Fruit fly (Drosophila melanogaster): Measurements from ENCODE around the gene CG15894.

Gene CG15894

DNA sequence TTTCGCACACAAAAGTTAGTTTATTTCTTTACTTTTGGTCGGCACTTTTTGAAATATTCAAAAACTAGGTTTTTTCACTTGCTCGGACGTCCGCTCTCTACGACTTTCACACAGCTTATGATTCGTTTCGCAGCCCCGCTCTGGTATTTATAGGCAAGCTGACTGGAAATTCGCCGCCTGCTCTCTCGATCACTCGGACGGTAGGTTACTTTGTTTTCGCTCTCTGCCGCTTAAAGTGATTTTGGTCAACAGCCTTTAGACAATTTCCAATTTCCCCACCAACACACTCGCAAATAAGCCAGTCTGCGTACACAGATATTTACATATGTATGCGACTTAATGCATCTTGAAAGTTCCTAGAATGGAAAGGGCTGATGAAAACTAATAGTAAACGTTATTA is 25.5 kb upstream of the CG15894 start, which contains the start of gene CG11700:
TSS of gene CG11700 (minus strand) at position 106 of the 400 bp plus-strand sequence.
- TF ChIP-seq EcR (GFP tag; optimal IDR thresholded peaks at IDR 0.05) (no peak), usp (GFP tag; optimal IDR thresholded peaks at IDR 0.05) (no peak), pan (optimal IDR thresholded peaks at IDR 0.05) (no peak), Dll (optimal IDR thresholded peaks at IDR 0.05) (no peak), CG8478 (optimal IDR thresholded peaks at IDR 0.05) (no peak), psq (optimal IDR thresholded peaks at IDR 0.05) (no peak)

DNA sequence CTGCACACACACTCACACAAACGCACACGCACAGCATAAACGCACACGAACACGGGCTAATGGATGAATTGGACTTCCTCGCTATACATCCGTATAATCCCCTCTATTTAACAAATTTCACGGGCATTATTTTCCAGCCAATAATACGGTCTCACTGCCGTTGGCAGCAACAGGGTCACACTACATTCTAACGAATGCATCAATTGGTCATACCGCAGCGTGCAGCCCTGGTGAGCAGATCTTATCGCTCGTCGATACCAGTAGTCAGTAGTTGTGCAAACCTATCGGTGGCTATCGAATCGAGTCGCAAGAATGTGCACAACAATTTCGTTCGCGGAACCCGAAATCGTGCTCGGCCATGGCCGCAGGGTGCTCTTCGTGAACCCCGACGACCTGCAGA is 21.2 kb upstream of the CG15894 start, which contains the start of the genes Top3beta and wuho:
TSS of gene Top3beta (minus strand) at position 149 of the 400 bp plus-strand sequence.
TSS of gene wuho (plus strand) at position 259 of the 400 bp plus-strand sequence.
- TF ChIP-seq pan (optimal IDR thresholded peaks at IDR 0.05) (no peak), CG8478 (optimal IDR thresholded peaks at IDR 0.05) (no peak), Dll (optimal IDR thresholded peaks at IDR 0.05) (no peak), usp (GFP tag; optimal IDR thresholded peaks at IDR 0.05) (no peak), EcR (GFP tag; optimal IDR thresholded peaks at IDR 0.05) (no peak), psq (optimal IDR thresholded peaks at IDR 0.05) (no peak)

DNA sequence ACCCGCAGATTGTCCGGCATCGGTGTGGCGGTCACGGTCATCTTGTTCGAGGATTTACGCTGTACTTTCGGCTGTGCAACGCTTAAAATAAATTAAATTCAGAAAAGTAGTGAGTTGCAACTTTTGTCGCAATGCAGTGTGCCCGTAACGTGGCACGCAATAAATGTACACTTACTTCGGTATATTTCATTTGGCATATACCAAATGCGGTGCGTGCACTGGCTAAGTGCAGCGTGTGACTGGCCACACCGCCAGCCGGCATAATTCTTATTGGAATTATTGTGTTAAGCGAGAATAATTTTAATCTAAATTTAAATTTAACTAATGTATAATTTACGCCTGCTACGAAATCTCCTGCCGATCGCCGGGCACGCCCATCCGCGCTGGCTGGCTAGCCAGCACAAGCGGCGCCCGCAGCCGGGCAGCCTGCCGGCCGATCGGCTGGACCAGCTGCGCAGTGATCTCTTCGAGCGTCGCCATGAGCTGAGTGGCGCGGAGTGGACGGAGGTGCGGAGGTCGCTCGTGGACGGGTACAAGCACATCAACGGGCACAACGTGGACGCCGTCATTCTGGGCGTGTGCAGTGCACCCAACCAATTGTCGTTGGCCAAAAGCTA is 17.8 kb upstream of the CG15894 start, which contains the start of the genes Rpt4 and mldr:
TSS of gene Rpt4 (minus strand) at position 163 of the 617 bp plus-strand sequence.
TSS of gene mldr (plus strand) at position 221 of the 617 bp plus-strand sequence.
- no peak for TF ChIP-seq EcR (GFP tag; optimal IDR thresholded peaks at IDR 0.05)
- no peak for TF ChIP-seq pan (optimal IDR thresholded peaks at IDR 0.05)
- TF ChIP-seq Dll (optimal IDR thresholded peaks at IDR 0.05) = no peak
- TF ChIP-seq CG8478 (optimal IDR thresholded peaks at IDR 0.05) = no peak
- TF ChIP-seq usp (GFP tag; optimal IDR thresholded peaks at IDR 0.05) = no peak
- TF ChIP-seq psq (optimal IDR thresholded peaks at IDR 0.05) = no peak

DNA sequence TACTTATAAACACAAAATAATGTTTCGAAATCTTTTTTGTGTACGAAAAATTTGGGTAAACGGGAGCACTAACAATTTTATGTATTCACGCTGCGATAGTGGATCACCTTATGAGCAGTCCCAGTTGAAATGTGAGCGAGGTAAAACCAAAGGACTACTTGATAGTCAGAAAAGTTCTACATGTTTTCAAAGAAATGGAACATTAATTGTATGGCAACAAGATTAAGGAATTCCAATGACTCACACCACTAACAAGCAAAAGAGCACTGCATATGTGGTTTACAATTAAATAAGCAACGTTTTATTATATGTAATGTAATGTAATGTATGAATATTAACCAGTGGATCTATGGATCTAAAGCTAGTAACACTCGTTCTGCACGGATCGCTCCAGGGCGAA is 14.8 kb upstream of the CG15894 start, which contains the start of gene CG15892:
TSS of gene CG15892 (minus strand) at position 101 of the 400 bp plus-strand sequence.
- TF ChIP-seq Dll (optimal IDR thresholded peaks at IDR 0.05) (no peak), psq (optimal IDR thresholded peaks at IDR 0.05) (no peak), EcR (GFP tag; optimal IDR thresholded peaks at IDR 0.05) (no peak), pan (optimal IDR thresholded peaks at IDR 0.05) (no peak), CG8478 (optimal IDR thresholded peaks at IDR 0.05) (no peak), usp (GFP tag; optimal IDR thresholded peaks at IDR 0.05) (no peak)

DNA sequence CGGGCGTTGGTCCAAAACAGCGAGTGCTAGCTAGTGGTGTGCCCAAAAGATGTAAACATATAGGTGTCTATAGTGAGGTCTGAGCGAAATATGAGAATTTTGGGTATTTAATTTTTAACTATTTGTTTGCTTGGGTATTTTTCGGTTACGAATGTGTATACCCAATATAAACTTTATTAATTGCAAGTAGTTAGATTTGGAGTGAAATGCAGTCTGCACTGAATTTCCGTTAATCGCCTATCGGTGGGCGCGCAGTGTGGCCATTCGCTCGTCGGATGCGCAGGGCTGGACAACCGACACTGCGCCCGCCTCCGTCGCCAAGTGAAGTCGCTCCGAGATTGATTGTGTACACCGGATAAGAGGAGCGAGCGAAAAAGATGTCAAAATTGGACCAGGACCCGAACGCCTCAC is 13.9 kb upstream of the CG15894 start, which contains the start of the genes CG15891 and CG3815:
TSS of gene CG15891 (minus strand) at position 217 of the 411 bp plus-strand sequence.
TSS of gene CG3815 (plus strand) at position 261 of the 411 bp plus-strand sequence.
- no peak for TF ChIP-seq psq (optimal IDR thresholded peaks at IDR 0.05)
- TF ChIP-seq pan (optimal IDR thresholded peaks at IDR 0.05) = no peak
- TF ChIP-seq Dll (optimal IDR thresholded peaks at IDR 0.05) = no peak
- TF ChIP-seq EcR (GFP tag; optimal IDR thresholded peaks at IDR 0.05) = no peak
- TF ChIP-seq CG8478 (optimal IDR thresholded peaks at IDR 0.05) = no peak
- TF ChIP-seq usp (GFP tag; optimal IDR thresholded peaks at IDR 0.05) = no peak

DNA sequence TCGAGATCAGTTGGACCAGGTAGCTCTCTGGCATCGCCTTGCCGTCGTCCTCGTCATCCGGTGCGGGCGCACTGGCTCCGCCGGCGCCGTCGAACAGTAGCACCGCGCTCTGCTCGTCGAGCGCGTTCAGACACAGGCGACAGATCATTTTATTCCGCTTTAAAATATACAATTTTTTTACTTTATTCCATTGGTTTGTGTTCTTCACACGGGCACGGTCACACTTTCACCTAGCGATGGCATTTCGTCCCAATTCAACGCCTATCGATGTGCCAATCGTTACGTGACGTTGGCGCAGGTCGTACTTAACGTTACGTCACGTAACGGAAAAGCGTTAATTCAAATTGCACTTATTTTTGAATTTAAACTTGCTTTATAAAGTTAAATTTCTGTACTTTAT is 8.0 kb upstream of the CG15894 start, which contains the start of gene CG12219:
TSS of gene CG12219 (minus strand) at position 234 of the 400 bp plus-strand sequence.
- TF ChIP-seq psq (optimal IDR thresholded peaks at IDR 0.05) = no peak
- no peak for TF ChIP-seq EcR (GFP tag; optimal IDR thresholded peaks at IDR 0.05)
- no peak for TF ChIP-seq Dll (optimal IDR thresholded peaks at IDR 0.05)
- TF ChIP-seq usp (GFP tag; optimal IDR thresholded peaks at IDR 0.05) = no peak
- no peak for TF ChIP-seq CG8478 (optimal IDR thresholded peaks at IDR 0.05)
- TF ChIP-seq pan (optimal IDR thresholded peaks at IDR 0.05) = no peak

DNA sequence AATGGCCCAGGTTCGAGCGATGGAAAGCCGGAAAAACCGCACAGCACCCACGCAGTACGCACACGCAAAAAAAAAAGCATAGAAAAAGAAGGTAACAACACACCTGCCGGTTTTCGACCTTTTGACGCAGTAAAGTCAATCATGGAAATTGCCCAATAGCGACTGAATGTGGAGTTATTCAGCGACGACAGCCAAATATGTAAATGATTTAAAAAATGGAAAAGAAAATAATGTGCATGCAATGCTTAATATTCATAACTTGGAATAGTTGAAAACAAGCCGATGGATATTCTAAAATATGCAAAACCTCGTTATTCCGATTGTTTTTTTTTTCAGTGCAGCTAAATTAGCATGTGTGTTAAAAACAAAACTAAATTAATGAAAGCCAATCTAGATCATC is 5.8 kb upstream of the CG15894 start:
- TF ChIP-seq Dll (optimal IDR thresholded peaks at IDR 0.05) (no peak), pan (optimal IDR thresholded peaks at IDR 0.05) (no peak), CG8478 (optimal IDR thresholded peaks at IDR 0.05) (no peak), usp (GFP tag; optimal IDR thresholded peaks at IDR 0.05) (no peak), EcR (GFP tag; optimal IDR thresholded peaks at IDR 0.05) (no peak), psq (optimal IDR thresholded peaks at IDR 0.05) (no peak)

DNA sequence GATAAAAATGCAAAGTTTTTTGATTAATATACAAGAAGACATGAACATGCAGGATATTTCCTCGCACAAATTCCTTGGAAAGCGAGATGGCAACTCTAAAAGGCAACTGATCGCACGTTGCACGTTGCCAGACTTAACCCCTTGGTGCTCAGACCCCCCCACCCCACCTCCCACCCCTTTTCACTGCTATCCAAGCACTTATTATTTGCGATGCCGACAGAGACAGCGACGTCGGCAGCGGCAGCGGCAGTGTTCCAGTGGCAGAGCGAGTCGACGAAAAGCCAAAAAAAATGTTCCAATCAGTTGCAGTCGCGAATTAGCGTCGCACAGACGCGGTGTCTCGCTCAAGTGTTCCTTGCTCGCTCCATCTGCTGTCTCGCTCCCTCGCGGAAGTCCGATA is 5.3 kb upstream of the CG15894 start, which contains the start of gene CG3823:
TSS of gene CG3823 (plus strand) at position 301 of the 400 bp plus-strand sequence.
- TF ChIP-seq psq (optimal IDR thresholded peaks at IDR 0.05) (no peak), usp (GFP tag; optimal IDR thresholded peaks at IDR 0.05) (no peak), EcR (GFP tag; optimal IDR thresholded peaks at IDR 0.05) (no peak), pan (optimal IDR thresholded peaks at IDR 0.05) (no peak), CG8478 (optimal IDR thresholded peaks at IDR 0.05) (no peak), Dll (optimal IDR thresholded peaks at IDR 0.05) (no peak)

DNA sequence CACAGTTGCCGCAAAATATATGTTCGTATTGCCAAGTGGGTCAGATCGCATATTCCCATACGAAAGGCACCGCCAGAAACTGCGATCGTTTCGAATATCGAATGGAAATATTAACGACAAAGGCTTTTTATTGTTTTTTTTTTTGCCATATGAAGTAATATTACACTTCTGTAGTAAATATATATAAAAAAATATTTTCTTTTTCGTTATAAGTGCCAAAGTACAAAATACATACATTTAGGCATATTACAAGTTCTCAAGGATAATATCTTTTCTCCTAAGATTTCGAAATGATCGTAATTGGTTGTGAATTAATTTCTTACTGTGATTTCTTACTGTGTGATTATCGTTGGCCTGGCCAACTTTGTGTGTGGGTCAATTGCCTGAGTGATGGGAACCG is 4.8 kb upstream of the CG15894 start:
- TF ChIP-seq usp (GFP tag; optimal IDR thresholded peaks at IDR 0.05) (no peak), pan (optimal IDR thresholded peaks at IDR 0.05) (no peak), EcR (GFP tag; optimal IDR thresholded peaks at IDR 0.05) (no peak), psq (optimal IDR thresholded peaks at IDR 0.05) (no peak), CG8478 (optimal IDR thresholded peaks at IDR 0.05) (no peak), Dll (optimal IDR thresholded peaks at IDR 0.05) (no peak)

DNA sequence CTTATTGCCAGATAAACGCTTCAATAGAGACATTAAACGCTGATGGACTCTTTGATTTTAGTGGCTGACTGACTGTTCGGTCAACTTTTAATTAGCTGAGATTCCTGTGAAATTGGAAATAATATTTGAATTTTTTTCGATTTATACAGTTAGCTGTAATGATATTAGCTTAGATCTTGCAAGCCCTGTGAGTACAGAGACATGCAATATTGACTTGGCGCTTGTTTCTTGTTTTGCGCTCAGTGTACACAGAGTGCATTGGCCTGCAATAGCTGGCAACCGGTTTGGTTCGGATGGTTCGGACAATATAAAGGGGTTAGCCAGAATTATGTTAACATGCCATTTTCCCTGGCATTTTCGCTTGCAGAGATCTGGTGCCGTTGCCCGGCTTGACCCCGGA is 3.7 kb upstream of the CG15894 start:
- TF ChIP-seq CG8478 (optimal IDR thresholded peaks at IDR 0.05) (no peak), Dll (optimal IDR thresholded peaks at IDR 0.05) (no peak), EcR (GFP tag; optimal IDR thresholded peaks at IDR 0.05) (no peak), usp (GFP tag; optimal IDR thresholded peaks at IDR 0.05) (no peak), psq (optimal IDR thresholded peaks at IDR 0.05) (no peak)

DNA sequence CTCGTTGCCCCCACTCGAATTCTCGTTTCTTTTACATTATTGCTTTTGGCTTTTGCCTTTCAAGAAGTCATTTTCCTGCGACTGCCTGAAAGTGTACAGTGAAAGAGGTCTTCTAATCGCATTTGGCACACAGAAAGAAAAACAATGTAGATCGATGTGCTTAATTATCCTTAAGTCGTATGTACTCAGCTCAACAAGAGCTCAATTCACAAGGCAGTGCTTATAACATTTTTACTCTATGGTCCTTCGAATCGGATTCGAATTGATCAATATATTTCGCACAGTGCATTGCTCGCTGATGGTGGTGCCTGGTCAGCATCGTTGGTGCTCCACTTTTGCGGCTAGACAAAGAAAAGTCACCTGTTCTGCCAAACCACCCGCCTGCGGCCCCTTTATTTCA is 1.4 kb downstream of the CG15894 start:
- no peak for TF ChIP-seq usp (GFP tag; optimal IDR thresholded peaks at IDR 0.05)
- no peak for TF ChIP-seq EcR (GFP tag; optimal IDR thresholded peaks at IDR 0.05)
- no peak for TF ChIP-seq CG8478 (optimal IDR thresholded peaks at IDR 0.05)
- TF ChIP-seq psq (optimal IDR thresholded peaks at IDR 0.05) = no peak
- no peak for TF ChIP-seq pan (optimal IDR thresholded peaks at IDR 0.05)
- no peak for TF ChIP-seq Dll (optimal IDR thresholded peaks at IDR 0.05)

DNA sequence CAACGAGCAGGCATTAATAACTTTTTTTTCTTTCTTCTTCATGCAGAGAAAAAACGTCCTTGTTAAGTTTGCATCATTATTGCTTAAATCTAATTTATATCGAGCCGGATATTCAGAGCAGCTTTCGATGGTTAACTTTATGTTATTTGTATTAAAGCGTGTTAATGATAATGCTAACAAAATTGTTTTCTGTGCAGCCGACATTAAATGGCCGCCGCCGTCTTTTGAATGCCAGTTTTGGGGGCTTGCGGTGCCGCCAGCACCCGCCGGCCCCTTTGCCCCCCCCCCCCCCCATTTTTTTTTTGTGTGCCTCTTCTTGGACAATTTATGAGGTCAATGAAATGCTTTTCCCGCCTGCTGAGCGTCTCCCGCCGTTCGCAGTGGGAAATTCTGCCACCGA is 2.5 kb downstream of the CG15894 start:
- TF ChIP-seq pan (optimal IDR thresholded peaks at IDR 0.05) (no peak), psq (optimal IDR thresholded peaks at IDR 0.05) (no peak), EcR (GFP tag; optimal IDR thresholded peaks at IDR 0.05) (no peak), usp (GFP tag; optimal IDR thresholded peaks at IDR 0.05) (no peak), Dll (optimal IDR thresholded peaks at IDR 0.05) (no peak), CG8478 (optimal IDR thresholded peaks at IDR 0.05) (no peak)
